Worm (Caenorhabditis elegans) whole organism, early embryonic: Measurements from ENCODE around the gene ins-11.

Experiments used
- B0310.2 ChIP-seq: sonication (generic microtip); optimal IDR thresholded peaks from 2 replicates; lab custom pipeline; 2016; ENCODE audit warnings: mild to moderate bottlenecking, missing genetic modification characterization, missing compliant biosample characterization
- F13C5.2 ChIP-seq: sonication (generic microtip); optimal IDR thresholded peaks from 2 replicates; lab custom pipeline; 2017; ENCODE audit warnings: mild to moderate bottlenecking, missing genetic modification characterization, inconsistent platforms, missing compliant biosample characterization
- aly-1 ChIP-seq: sonication (generic microtip); optimal IDR thresholded peaks from 2 replicates; lab custom pipeline; 2016; ENCODE audit warnings: missing genetic modification characterization, missing compliant biosample characterization
- ama-1 ChIP-seq: fragments of 150-350 bp; optimal IDR thresholded peaks from 2 replicates; lab custom pipeline; 2014
- ceh-13 ChIP-seq: fragments of 200-800 bp; sonication (Bioruptor generic); optimal IDR thresholded peaks from 2 replicates; lab custom pipeline; 2018; ENCODE audit warnings: mild to moderate bottlenecking, missing genetic modification characterization, missing compliant biosample characterization
- ceh-36 ChIP-seq: sonication (generic microtip); optimal IDR thresholded peaks from 2 replicates; lab custom pipeline; 2016; ENCODE audit warnings: missing genetic modification characterization, inconsistent platforms, missing compliant biosample characterization
- ets-7 ChIP-seq: sonication (generic microtip); optimal IDR thresholded peaks from 2 replicates; lab custom pipeline; 2016; ENCODE audit warnings: missing genotype, missing genetic modification characterization, missing compliant biosample characterization
- flt-1 ChIP-seq: fragments of 200-800 bp; sonication (Bioruptor generic); IDR thresholded peaks from 2 replicates; pipeline ENCODE4 v1.3.6; 2022; ENCODE audit warnings: missing genetic modification characterization, missing compliant biosample characterization
- hmbx-1 ChIP-seq: sonication (generic microtip); optimal IDR thresholded peaks from 2 replicates; lab custom pipeline; 2016; ENCODE audit warnings: mild to moderate bottlenecking, missing genetic modification characterization, missing compliant biosample characterization
- hmg-4 ChIP-seq: fragments of 200-800 bp; sonication (Bioruptor generic); optimal IDR thresholded peaks from 2 replicates; lab custom pipeline; 2018; ENCODE audit warnings: mild to moderate bottlenecking, missing genetic modification characterization, missing compliant biosample characterization
- hnd-1 ChIP-seq: sonication (generic microtip); optimal IDR thresholded peaks from 2 replicates; lab custom pipeline; 2016; ENCODE audit warnings: missing genetic modification characterization, missing compliant biosample characterization
- pes-1 ChIP-seq: fragments of 200-800 bp; sonication (Bioruptor generic); IDR thresholded peaks from 2 replicates; pipeline ENCODE4 v1.3.6; 2022; ENCODE audit warnings: missing genetic modification reagents, missing genetic modification characterization, missing compliant biosample characterization
- scrt-1 ChIP-seq: fragments of 200-800 bp; sonication (Bioruptor generic); IDR thresholded peaks from 2 replicates; pipeline ENCODE4 v1.3.6; 2022; ENCODE audit warnings: missing genetic modification characterization, missing compliant biosample characterization
- sea-1 ChIP-seq: fragments of 200-800 bp; sonication (Bioruptor generic); conservative IDR thresholded peaks from 2 replicates; pipeline ENCODE4 v1.3.6; 2022; ENCODE audit warnings: missing genetic modification characterization, missing compliant biosample characterization
- tbx-11 ChIP-seq: fragments of 200-800 bp; sonication (Bioruptor generic); IDR thresholded peaks from 2 replicates; pipeline ENCODE4 v1.3.6; 2022; ENCODE audit warnings: missing genetic modification characterization, missing compliant biosample characterization
- tbx-37 ChIP-seq: fragments of 200-800 bp; sonication (Bioruptor generic); conservative IDR thresholded peaks from 2 replicates; pipeline ENCODE4 v1.3.6; 2022; ENCODE audit warnings: missing genetic modification reagents, missing genetic modification characterization, missing compliant biosample characterization
- tra-4 ChIP-seq: sonication (generic microtip); optimal IDR thresholded peaks from 2 replicates; lab custom pipeline; 2017; ENCODE audit warnings: missing genetic modification characterization, missing compliant biosample characterization

ins-11 gene

ce11 chrII:5579236-5579635 lies 22.7 kb downstream of the ins-11 start:
- TF ChIP-seq hmbx-1 (tag; lab: Kevin White, UChicago) (no peak), ceh-36 (tag; lab: Kevin White, UChicago) (no peak), ets-7 (tag; lab: Kevin White, UChicago) (no peak), flt-1 (GFP tag; lab: Robert Waterston, UW) (no peak), B0310.2 (tag; lab: Kevin White, UChicago) (no peak), tbx-11 (no peak), ama-1 (lab: Kevin White, UChicago) (no peak), pes-1 (GFP tag; lab: Robert Waterston, UW) (no peak), tbx-37 (GFP tag; lab: Robert Waterston, UW) (no peak), tra-4 (tag; lab: Kevin White, UChicago) (no peak), aly-1 (no peak), F13C5.2 (no peak)

ce11 chrII:5582309-5582708 lies 25.8 kb downstream of the ins-11 start, which contains the start of gene T25E4.2:
TSS of gene T25E4.2 (minus strand) at chrII:5582409.
- no peak for TF ChIP-seq F13C5.2
- TF ChIP-seq ceh-36 (tag; lab: Kevin White, UChicago): no peak
- TF ChIP-seq tbx-37 (GFP tag; lab: Robert Waterston, UW): no peak
- TF ChIP-seq ceh-13 (GFP tag; lab: Kevin White, UChicago): no peak
- no peak for TF ChIP-seq flt-1 (GFP tag; lab: Robert Waterston, UW)
- TF ChIP-seq tra-4 (tag; lab: Kevin White, UChicago): no peak
- no peak for TF ChIP-seq ets-7 (tag; lab: Kevin White, UChicago)
- no peak for TF ChIP-seq pes-1 (GFP tag; lab: Robert Waterston, UW)
- TF ChIP-seq ama-1 (lab: Kevin White, UChicago): no peak
- no peak for TF ChIP-seq aly-1
- TF ChIP-seq sea-1 (GFP tag; lab: Robert Waterston, UW): no peak
- no peak for TF ChIP-seq B0310.2 (tag; lab: Kevin White, UChicago)
- no peak for TF ChIP-seq scrt-1 (GFP tag; lab: Robert Waterston, UW)
- no peak for TF ChIP-seq tbx-11
- no peak for TF ChIP-seq hmg-4

DNA sequence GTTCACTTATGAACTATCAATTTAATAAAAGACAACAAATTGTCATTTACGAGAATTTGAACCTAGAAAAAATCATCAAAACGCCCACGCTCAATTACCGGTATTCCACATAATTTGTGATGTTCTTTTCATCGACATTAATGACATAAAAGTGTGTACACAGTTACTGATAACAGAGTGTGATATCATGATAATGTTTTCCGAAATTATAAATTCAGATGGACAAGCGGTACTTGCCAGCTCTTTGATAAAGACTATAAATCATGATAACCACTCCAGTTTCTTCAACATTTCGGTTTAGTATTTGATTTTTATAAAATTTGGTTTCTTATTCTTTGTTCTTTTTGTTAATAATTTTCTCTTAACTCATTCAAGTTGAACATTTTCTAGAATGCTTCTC lies 29.3 kb downstream of the ins-11 start, which contains the start of gene lys-8:
TSS of gene lys-8 (plus strand) at position 391 of the 400 bp plus-strand sequence.
- TF ChIP-seq ceh-13 (GFP tag; lab: Kevin White, UChicago) (no peak), sea-1 (GFP tag; lab: Robert Waterston, UW) (no peak), F13C5.2 (no peak), ets-7 (tag; lab: Kevin White, UChicago) (no peak), pes-1 (GFP tag; lab: Robert Waterston, UW) (no peak), aly-1 (no peak), scrt-1 (GFP tag; lab: Robert Waterston, UW) (no peak), flt-1 (GFP tag; lab: Robert Waterston, UW) (no peak), hmbx-1 (tag; lab: Kevin White, UChicago) (no peak), tbx-11 (no peak), hmg-4 (no peak), ceh-36 (tag; lab: Kevin White, UChicago) (no peak)

- TF ChIP-seq B0310.2 (tag; lab: Kevin White, UChicago) (no peak), tra-4 (tag; lab: Kevin White, UChicago) (no peak), aly-1 (no peak), hnd-1 (tag; lab: Kevin White, UChicago) (no peak), flt-1 (GFP tag; lab: Robert Waterston, UW) (no peak), scrt-1 (GFP tag; lab: Robert Waterston, UW) (no peak), pes-1 (GFP tag; lab: Robert Waterston, UW) (no peak), ceh-36 (tag; lab: Kevin White, UChicago) (no peak), hmg-4 (no peak)
Observed at ce11 chrII:5587794-5588193, 31.3 kb downstream of the ins-11 start.

DNA sequence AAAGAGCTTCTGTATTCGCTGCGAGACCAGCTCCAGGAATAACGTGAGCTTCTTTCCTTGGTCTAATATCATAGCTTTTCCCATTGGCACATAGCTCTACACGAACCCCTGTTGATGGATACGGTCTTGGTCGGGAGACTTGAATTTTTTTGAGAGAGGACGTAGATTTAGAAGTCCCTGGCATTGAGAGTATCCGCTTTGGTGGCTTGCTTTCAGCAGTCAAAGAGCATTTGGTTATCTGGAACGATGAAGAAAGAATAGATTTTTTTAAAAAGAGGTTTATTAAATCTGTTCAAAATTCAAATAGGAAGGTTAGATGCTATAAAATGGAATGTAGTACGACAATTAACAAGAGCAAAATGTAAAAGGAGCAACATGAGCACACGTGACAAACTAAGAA lies 33.2 kb downstream of the ins-11 start, which contains the start of gene C17G10.13:
TSS of gene C17G10.13 (minus strand) at position 101 of the 400 bp plus-strand sequence.
- TF ChIP-seq tbx-37 (GFP tag; lab: Robert Waterston, UW) (no peak), ceh-13 (GFP tag; lab: Kevin White, UChicago) (no peak), tra-4 (tag; lab: Kevin White, UChicago) (no peak), ets-7 (tag; lab: Kevin White, UChicago) (no peak), ceh-36 (tag; lab: Kevin White, UChicago) (no peak), hmg-4 (no peak), aly-1 (no peak), hmbx-1 (tag; lab: Kevin White, UChicago) (no peak), hnd-1 (tag; lab: Kevin White, UChicago) (no peak)

DNA sequence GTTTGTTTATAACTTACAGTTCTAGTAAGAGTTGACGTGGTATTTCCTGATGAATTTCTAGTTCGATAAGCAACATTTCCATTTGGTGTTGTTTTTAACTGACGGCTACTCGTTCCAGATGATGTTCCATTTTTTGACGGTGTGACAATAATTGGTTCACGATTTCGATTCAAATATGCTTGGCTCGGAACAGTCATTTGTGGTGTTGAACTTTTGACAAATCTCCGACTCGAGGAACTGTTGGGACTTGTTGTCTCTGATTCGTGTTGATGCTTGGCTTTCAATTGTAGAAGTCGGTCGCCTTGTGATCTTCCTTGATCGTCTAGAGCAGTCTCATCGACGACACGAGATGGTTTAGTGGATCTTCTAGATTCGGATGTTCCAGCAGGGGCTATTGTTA lies 35.0 kb downstream of the ins-11 start:
- TF ChIP-seq sea-1 (GFP tag; lab: Robert Waterston, UW): no peak
- TF ChIP-seq scrt-1 (GFP tag; lab: Robert Waterston, UW): no peak
- TF ChIP-seq ets-7 (tag; lab: Kevin White, UChicago): no peak
- TF ChIP-seq ceh-13 (GFP tag; lab: Kevin White, UChicago): no peak
- TF ChIP-seq aly-1: no peak
- no peak for TF ChIP-seq tbx-37 (GFP tag; lab: Robert Waterston, UW)
- TF ChIP-seq pes-1 (GFP tag; lab: Robert Waterston, UW): no peak
- no peak for TF ChIP-seq ama-1 (lab: Kevin White, UChicago)
- TF ChIP-seq hnd-1 (tag; lab: Kevin White, UChicago): no peak
- no peak for TF ChIP-seq hmg-4
- TF ChIP-seq F13C5.2: no peak
- no peak for TF ChIP-seq tbx-11
- TF ChIP-seq B0310.2 (tag; lab: Kevin White, UChicago): no peak
- no peak for TF ChIP-seq hmbx-1 (tag; lab: Kevin White, UChicago)
- TF ChIP-seq flt-1 (GFP tag; lab: Robert Waterston, UW): no peak
- TF ChIP-seq ceh-36 (tag; lab: Kevin White, UChicago): no peak
- TF ChIP-seq tra-4 (tag; lab: Kevin White, UChicago): no peak

DNA sequence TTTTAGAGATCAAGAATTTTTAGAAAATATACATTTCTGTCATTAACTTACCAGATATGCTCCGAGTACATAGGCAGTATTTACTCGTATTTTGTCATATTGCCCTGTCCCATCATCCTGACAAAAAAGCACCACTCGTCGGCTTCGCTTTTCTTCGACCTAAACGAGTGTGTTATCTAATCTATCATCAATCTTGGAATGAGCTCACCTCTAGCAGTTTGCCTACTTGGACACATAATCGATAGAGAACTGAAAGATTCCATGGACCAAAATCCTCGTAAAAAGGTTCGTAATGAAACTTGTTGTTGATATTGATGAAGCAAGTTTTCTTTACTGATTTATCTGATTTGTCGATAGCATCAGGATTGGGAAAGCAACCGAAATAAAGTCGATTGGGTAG lies 36.3 kb downstream of the ins-11 start:
- TF ChIP-seq B0310.2 (tag; lab: Kevin White, UChicago) (no peak), hnd-1 (tag; lab: Kevin White, UChicago) (no peak), hmbx-1 (tag; lab: Kevin White, UChicago) (no peak), aly-1 (no peak), tbx-37 (GFP tag; lab: Robert Waterston, UW) (no peak), pes-1 (GFP tag; lab: Robert Waterston, UW) (no peak), sea-1 (GFP tag; lab: Robert Waterston, UW) (no peak), tbx-11 (no peak), ceh-13 (GFP tag; lab: Kevin White, UChicago) (no peak)
